Worm (Caenorhabditis elegans) whole organism, early embryonic: ENCODE data around the gene srd-56.

Experiments
- B0310.2 ChIP-seq: sonication (generic microtip); optimal IDR thresholded peaks from 2 replicates; lab custom pipeline; 2016; ENCODE audit warnings: mild to moderate bottlenecking, missing genetic modification characterization, missing compliant biosample characterization
- F13C5.2 ChIP-seq: sonication (generic microtip); optimal IDR thresholded peaks from 2 replicates; lab custom pipeline; 2017; ENCODE audit warnings: mild to moderate bottlenecking, missing genetic modification characterization, inconsistent platforms, missing compliant biosample characterization
- aly-1 ChIP-seq: sonication (generic microtip); optimal IDR thresholded peaks from 2 replicates; lab custom pipeline; 2016; ENCODE audit warnings: missing genetic modification characterization, missing compliant biosample characterization
- ama-1 ChIP-seq: fragments of 150-350 bp; optimal IDR thresholded peaks from 2 replicates; lab custom pipeline; 2014
- ceh-13 ChIP-seq: fragments of 200-800 bp; sonication (Bioruptor generic); optimal IDR thresholded peaks from 2 replicates; lab custom pipeline; 2018; ENCODE audit warnings: mild to moderate bottlenecking, missing genetic modification characterization, missing compliant biosample characterization
- ceh-36 ChIP-seq: sonication (generic microtip); optimal IDR thresholded peaks from 2 replicates; lab custom pipeline; 2016; ENCODE audit warnings: missing genetic modification characterization, inconsistent platforms, missing compliant biosample characterization
- ets-7 ChIP-seq: sonication (generic microtip); optimal IDR thresholded peaks from 2 replicates; lab custom pipeline; 2016; ENCODE audit warnings: missing genotype, missing genetic modification characterization, missing compliant biosample characterization
- flt-1 ChIP-seq: fragments of 200-800 bp; sonication (Bioruptor generic); IDR thresholded peaks from 2 replicates; pipeline ENCODE4 v1.3.6; 2022; ENCODE audit warnings: missing genetic modification characterization, missing compliant biosample characterization
- hmbx-1 ChIP-seq: sonication (generic microtip); optimal IDR thresholded peaks from 2 replicates; lab custom pipeline; 2016; ENCODE audit warnings: mild to moderate bottlenecking, missing genetic modification characterization, missing compliant biosample characterization
- hmg-4 ChIP-seq: fragments of 200-800 bp; sonication (Bioruptor generic); optimal IDR thresholded peaks from 2 replicates; lab custom pipeline; 2018; ENCODE audit warnings: mild to moderate bottlenecking, missing genetic modification characterization, missing compliant biosample characterization
- hnd-1 ChIP-seq: sonication (generic microtip); optimal IDR thresholded peaks from 2 replicates; lab custom pipeline; 2016; ENCODE audit warnings: missing genetic modification characterization, missing compliant biosample characterization
- pes-1 ChIP-seq: fragments of 200-800 bp; sonication (Bioruptor generic); IDR thresholded peaks from 2 replicates; pipeline ENCODE4 v1.3.6; 2022; ENCODE audit warnings: missing genetic modification reagents, missing genetic modification characterization, missing compliant biosample characterization
- scrt-1 ChIP-seq: fragments of 200-800 bp; sonication (Bioruptor generic); IDR thresholded peaks from 2 replicates; pipeline ENCODE4 v1.3.6; 2022; ENCODE audit warnings: missing genetic modification characterization, missing compliant biosample characterization
- sea-1 ChIP-seq: fragments of 200-800 bp; sonication (Bioruptor generic); conservative IDR thresholded peaks from 2 replicates; pipeline ENCODE4 v1.3.6; 2022; ENCODE audit warnings: missing genetic modification characterization, missing compliant biosample characterization
- tbx-11 ChIP-seq: fragments of 200-800 bp; sonication (Bioruptor generic); IDR thresholded peaks from 2 replicates; pipeline ENCODE4 v1.3.6; 2022; ENCODE audit warnings: missing genetic modification characterization, missing compliant biosample characterization
- tbx-37 ChIP-seq: fragments of 200-800 bp; sonication (Bioruptor generic); conservative IDR thresholded peaks from 2 replicates; pipeline ENCODE4 v1.3.6; 2022; ENCODE audit warnings: missing genetic modification reagents, missing genetic modification characterization, missing compliant biosample characterization
- tra-4 ChIP-seq: sonication (generic microtip); optimal IDR thresholded peaks from 2 replicates; lab custom pipeline; 2017; ENCODE audit warnings: missing genetic modification characterization, missing compliant biosample characterization

The srd-56 gene

DNA sequence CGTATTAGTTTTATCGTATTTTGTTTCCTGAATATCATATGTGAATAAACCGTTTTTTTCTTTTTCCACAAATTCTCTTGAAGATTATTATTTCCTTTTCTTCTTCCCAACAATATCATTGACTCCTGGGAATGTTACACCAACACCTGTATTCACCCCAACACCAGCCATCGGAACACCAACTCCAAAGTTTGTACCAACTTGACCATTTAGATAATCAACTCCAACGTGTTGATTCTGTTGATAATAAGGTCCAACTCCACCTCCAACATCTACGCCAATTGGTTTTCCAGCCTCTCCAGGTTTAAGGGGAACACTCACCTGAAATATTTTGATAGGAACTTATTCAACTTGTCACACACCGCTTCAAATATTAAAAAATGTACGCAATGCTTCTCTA is 5.6 kb downstream of the srd-56 start:
- TF ChIP-seq pes-1: no peak
- TF ChIP-seq hmg-4 (GFP tag; lab: Kevin White, UChicago): no peak
- TF ChIP-seq aly-1 (tag; lab: Kevin White, UChicago): no peak
- no peak for TF ChIP-seq ets-7 (tag; lab: Kevin White, UChicago)
- no peak for TF ChIP-seq flt-1 (GFP tag; lab: Robert Waterston, UW)
- no peak for TF ChIP-seq B0310.2 (tag; lab: Kevin White, UChicago)
- no peak for TF ChIP-seq ama-1 (lab: Kevin White, UChicago)
- TF ChIP-seq hmbx-1 (tag; lab: Kevin White, UChicago): no peak
- TF ChIP-seq hnd-1 (tag; lab: Kevin White, UChicago): no peak
- no peak for TF ChIP-seq ceh-36 (tag; lab: Kevin White, UChicago)
- TF ChIP-seq tbx-37: no peak
- TF ChIP-seq F13C5.2 (tag; lab: Kevin White, UChicago): no peak
- TF ChIP-seq tra-4 (tag; lab: Kevin White, UChicago): no peak
- TF ChIP-seq scrt-1 (GFP tag; lab: Robert Waterston, UW): no peak
- TF ChIP-seq ceh-13 (GFP tag; lab: Kevin White, UChicago): no peak
- no peak for TF ChIP-seq tbx-11 (GFP tag; lab: Robert Waterston, UW)
- no peak for TF ChIP-seq sea-1 (GFP tag; lab: Robert Waterston, UW)

DNA sequence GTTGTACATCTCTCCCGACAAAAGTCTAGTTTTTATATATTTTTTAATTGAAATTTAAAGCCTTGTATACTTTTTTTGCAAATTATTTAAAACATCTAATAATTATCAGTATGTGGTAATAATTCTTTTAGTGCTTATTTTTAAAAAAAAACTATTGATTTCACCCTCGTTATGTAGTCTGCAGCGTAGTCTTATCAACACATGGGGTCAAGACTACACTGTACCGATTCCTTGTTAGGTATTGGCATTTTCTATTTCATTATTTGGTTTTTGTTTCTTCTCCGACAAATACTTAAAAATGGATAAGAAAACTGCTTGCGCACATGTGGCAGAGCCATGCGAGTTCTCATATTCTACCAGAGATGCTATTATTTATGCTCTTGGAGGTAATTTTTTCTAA is 7.0 kb downstream of the srd-56 start, which contains the start of gene maoc-1:
Gene maoc-1 (plus strand): TSS at position 237 of the 400 bp plus-strand sequence.
- no peak for TF ChIP-seq hnd-1 (tag; lab: Kevin White, UChicago)
- TF ChIP-seq ama-1 (lab: Kevin White, UChicago): no peak
- no peak for TF ChIP-seq F13C5.2 (tag; lab: Kevin White, UChicago)
- no peak for TF ChIP-seq tbx-37
- TF ChIP-seq sea-1 (GFP tag; lab: Robert Waterston, UW): no peak
- TF ChIP-seq pes-1: no peak
- TF ChIP-seq ceh-36 (tag; lab: Kevin White, UChicago): no peak
- TF ChIP-seq scrt-1 (GFP tag; lab: Robert Waterston, UW): no peak
- no peak for TF ChIP-seq hmbx-1 (tag; lab: Kevin White, UChicago)
- no peak for TF ChIP-seq aly-1 (tag; lab: Kevin White, UChicago)
- no peak for TF ChIP-seq tra-4 (tag; lab: Kevin White, UChicago)
- TF ChIP-seq B0310.2 (tag; lab: Kevin White, UChicago): no peak
- no peak for TF ChIP-seq ceh-13 (GFP tag; lab: Kevin White, UChicago)
- no peak for TF ChIP-seq tbx-11 (GFP tag; lab: Robert Waterston, UW)
- TF ChIP-seq hmg-4 (GFP tag; lab: Kevin White, UChicago): no peak
- no peak for TF ChIP-seq flt-1 (GFP tag; lab: Robert Waterston, UW)

DNA sequence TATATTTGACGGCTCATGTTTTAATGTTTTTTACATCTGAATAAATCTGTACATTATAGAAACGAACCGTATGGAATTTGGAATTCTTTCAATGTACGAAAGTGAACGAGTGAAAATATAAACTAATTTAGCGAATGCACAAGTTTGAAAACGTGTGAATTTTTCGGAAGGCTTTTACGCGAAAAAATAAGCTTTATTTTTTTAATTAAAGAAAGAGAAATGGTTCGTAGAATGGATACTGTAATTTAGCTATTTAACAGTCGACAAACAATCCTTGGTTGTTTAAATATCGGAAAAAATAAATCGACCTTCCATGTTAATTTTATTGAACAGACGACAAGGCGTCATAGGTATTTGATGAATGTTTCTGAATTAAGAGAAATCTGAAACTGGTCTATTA is 7.5 kb downstream of the srd-56 start, which contains the start of gene acdh-12:
Gene acdh-12 (minus strand): TSS at position 101 of the 400 bp plus-strand sequence.
- TF ChIP-seq tra-4 (tag; lab: Kevin White, UChicago) (no peak), hmbx-1 (tag; lab: Kevin White, UChicago) (no peak), aly-1 (tag; lab: Kevin White, UChicago) (no peak), B0310.2 (tag; lab: Kevin White, UChicago) (no peak), hmg-4 (GFP tag; lab: Kevin White, UChicago) (no peak), scrt-1 (GFP tag; lab: Robert Waterston, UW) (no peak)

DNA sequence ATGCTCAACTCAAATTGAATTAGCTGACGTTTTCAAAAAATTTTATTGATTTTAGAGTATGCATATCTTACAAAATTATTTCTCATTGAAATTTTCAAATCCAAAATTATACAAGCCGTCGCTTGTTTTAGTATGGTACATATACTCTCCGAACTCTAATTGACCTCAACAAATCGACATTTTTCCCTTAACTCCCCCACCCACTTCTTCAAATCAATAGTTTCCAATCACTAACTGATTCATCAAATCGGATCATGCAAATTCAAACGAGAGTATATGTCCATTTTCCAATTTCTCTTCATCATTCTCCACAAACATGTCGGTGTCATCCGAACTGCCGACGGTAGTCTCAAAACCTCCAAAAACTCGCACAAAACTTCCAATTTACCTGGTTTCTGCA is 13.9 kb downstream of the srd-56 start, which contains the start of gene E04F6.4:
Gene E04F6.4 (plus strand): TSS at position 301 of the 400 bp plus-strand sequence.
- no peak for TF ChIP-seq scrt-1 (GFP tag; lab: Robert Waterston, UW)
- TF ChIP-seq sea-1 (GFP tag; lab: Robert Waterston, UW): no peak
- TF ChIP-seq aly-1 (tag; lab: Kevin White, UChicago): no peak
- TF ChIP-seq ceh-13 (GFP tag; lab: Kevin White, UChicago): no peak
- no peak for TF ChIP-seq hmbx-1 (tag; lab: Kevin White, UChicago)
- TF ChIP-seq tbx-37: no peak
- TF ChIP-seq tra-4 (tag; lab: Kevin White, UChicago): no peak
- TF ChIP-seq ama-1 (lab: Kevin White, UChicago): no peak
- no peak for TF ChIP-seq B0310.2 (tag; lab: Kevin White, UChicago)
- no peak for TF ChIP-seq tbx-11 (GFP tag; lab: Robert Waterston, UW)
- no peak for TF ChIP-seq flt-1 (GFP tag; lab: Robert Waterston, UW)
- no peak for TF ChIP-seq ets-7 (tag; lab: Kevin White, UChicago)
- no peak for TF ChIP-seq ceh-36 (tag; lab: Kevin White, UChicago)
- TF ChIP-seq F13C5.2 (tag; lab: Kevin White, UChicago): no peak
- no peak for TF ChIP-seq hmg-4 (GFP tag; lab: Kevin White, UChicago)
- no peak for TF ChIP-seq pes-1
- no peak for TF ChIP-seq hnd-1 (tag; lab: Kevin White, UChicago)

DNA sequence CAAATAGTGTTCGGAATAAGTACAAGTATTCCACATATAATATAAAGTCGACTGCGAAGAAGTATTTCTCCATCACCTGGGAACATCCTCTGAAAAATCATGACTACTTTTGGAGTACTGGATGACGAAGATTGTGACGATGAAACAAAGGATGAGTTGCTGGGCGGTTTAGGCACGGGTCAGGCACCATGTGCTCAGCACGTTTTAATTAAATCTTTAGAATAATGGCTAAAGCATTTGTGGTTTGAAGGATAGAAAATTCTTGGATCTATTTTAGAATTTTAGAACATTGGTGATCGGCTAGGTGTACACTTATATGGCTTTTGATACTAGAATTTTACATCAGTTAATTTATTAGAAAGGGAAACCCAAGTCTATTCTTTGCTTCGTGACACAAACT is 15.9 kb downstream of the srd-56 start, which contains the start of gene C27H5.6:
Gene C27H5.6 (minus strand): TSS at position 101 of the 400 bp plus-strand sequence.
- no peak for TF ChIP-seq tbx-37
- no peak for TF ChIP-seq tbx-11 (GFP tag; lab: Robert Waterston, UW)
- no peak for TF ChIP-seq hmg-4 (GFP tag; lab: Kevin White, UChicago)
- TF ChIP-seq flt-1 (GFP tag; lab: Robert Waterston, UW): no peak

DNA sequence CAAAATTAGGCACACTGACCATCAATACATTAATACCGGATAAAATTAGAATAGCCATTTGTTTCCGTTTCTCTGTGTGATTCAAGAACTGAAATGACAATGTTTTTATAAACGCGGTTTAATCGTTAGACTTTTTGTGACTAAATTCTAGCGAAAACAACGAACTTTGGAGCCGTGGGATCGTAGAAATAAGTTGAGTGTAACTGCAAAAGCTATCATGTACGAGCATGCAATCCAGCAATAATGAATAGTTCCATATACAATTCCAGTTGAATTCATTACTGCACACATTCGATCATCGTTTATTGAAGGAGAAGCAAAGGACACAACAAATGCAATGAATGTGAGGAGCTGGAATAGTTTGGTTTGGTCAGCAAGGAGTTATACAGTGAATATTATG is 16.9 kb downstream of the srd-56 start:
- no peak for TF ChIP-seq aly-1 (tag; lab: Kevin White, UChicago)
- no peak for TF ChIP-seq sea-1 (GFP tag; lab: Robert Waterston, UW)
- no peak for TF ChIP-seq pes-1
- TF ChIP-seq hmg-4 (GFP tag; lab: Kevin White, UChicago): no peak
- no peak for TF ChIP-seq ama-1 (lab: Kevin White, UChicago)
- no peak for TF ChIP-seq ceh-13 (GFP tag; lab: Kevin White, UChicago)
- no peak for TF ChIP-seq B0310.2 (tag; lab: Kevin White, UChicago)
- TF ChIP-seq tra-4 (tag; lab: Kevin White, UChicago): no peak
- TF ChIP-seq F13C5.2 (tag; lab: Kevin White, UChicago): no peak
- no peak for TF ChIP-seq scrt-1 (GFP tag; lab: Robert Waterston, UW)
- no peak for TF ChIP-seq tbx-37
- TF ChIP-seq hmbx-1 (tag; lab: Kevin White, UChicago): no peak
- TF ChIP-seq hnd-1 (tag; lab: Kevin White, UChicago): no peak
- TF ChIP-seq flt-1 (GFP tag; lab: Robert Waterston, UW): no peak
- no peak for TF ChIP-seq ceh-36 (tag; lab: Kevin White, UChicago)
- TF ChIP-seq tbx-11 (GFP tag; lab: Robert Waterston, UW): no peak
- no peak for TF ChIP-seq ets-7 (tag; lab: Kevin White, UChicago)
